Worm (Caenorhabditis elegans) whole organism, L1 larva: ENCODE measurements around the gene srbc-78.

Experiments used
- C34B4.2 ChIP-seq: sonication (generic microtip); optimal IDR thresholded peaks from 2 replicates; lab custom pipeline; 2017; ENCODE audit warnings: mild to moderate bottlenecking, missing genetic modification characterization, missing compliant biosample characterization
- F16B12.6 ChIP-seq: fragments of 150-350 bp; optimal IDR thresholded peaks from 2 replicates; lab custom pipeline; 2014; ENCODE audit warnings: missing biosample characterization, missing genetic modification characterization
- alr-1 ChIP-seq: fragments of 200-800 bp; sonication (Bioruptor generic); optimal IDR thresholded peaks from 2 replicates; lab custom pipeline; 2018; ENCODE audit warnings: borderline replicate concordance, mild to moderate bottlenecking, missing genetic modification characterization, missing compliant biosample characterization
- blmp-1 ChIP-seq: fragments of 150-350 bp; optimal IDR thresholded peaks from 2 replicates; lab custom pipeline; 2014; ENCODE audit warnings: missing biosample characterization, missing genetic modification characterization
- ceh-82 ChIP-seq, 3 experiments: fragments of 150-350 bp in 1 of 3; sonication (generic microtip) in 2 of 3; optimal IDR thresholded peaks; 2 replicates each; lab custom pipeline; 2014 to 2017; ENCODE audit warnings: missing biosample characterization in 3 of 3, missing genetic modification characterization in 3 of 3
- ceh-88 ChIP-seq: fragments of 200-800 bp; sonication (Bioruptor generic); IDR thresholded peaks from 2 replicates; pipeline ENCODE4 v1.3.6; 2022; ENCODE audit warnings: missing genetic modification characterization, missing compliant biosample characterization
- ces-1 ChIP-seq: fragments of 150-350 bp; optimal IDR thresholded peaks from 2 replicates; lab custom pipeline; 2014; ENCODE audit warnings: missing biosample characterization, missing genetic modification reagents, missing genetic modification characterization
- efl-1 ChIP-seq, 4 experiments: fragments of 150-350 bp; optimal IDR thresholded peaks in 3 of 4; peaks in 1 of 4; 1 replicate in 1 of 4; 2 replicates in 3 of 4; lab custom pipeline; 2014; ENCODE audit warnings: missing biosample characterization in 2 of 4, missing genetic modification characterization in 2 of 4, missing genetic modification reagents in 2 of 4
- elt-2 ChIP-seq: sonication (generic microtip); optimal IDR thresholded peaks from 2 replicates; lab custom pipeline; 2016; ENCODE audit warnings: missing genetic modification characterization, mild to moderate bottlenecking, inconsistent platforms, missing compliant biosample characterization, missing genetic modification reagents
- elt-3 ChIP-seq, 6 experiments: fragments of 150-350 bp in 1 of 6; sonication (generic microtip); optimal IDR thresholded peaks; 2 replicates each; lab custom pipeline; 2017 to 2018; ENCODE audit warnings: missing biosample characterization in 6 of 6, missing genetic modification characterization in 6 of 6, inconsistent platforms in 1 of 6
- ets-5 ChIP-seq: fragments of 200-800 bp; sonication (Bioruptor generic); IDR thresholded peaks from 2 replicates; pipeline ENCODE4 v1.3.6; 2022; ENCODE audit warnings: missing genetic modification characterization, missing compliant biosample characterization
- fkh-10 ChIP-seq: sonication (generic microtip); optimal IDR thresholded peaks from 2 replicates; lab custom pipeline; 2017; ENCODE audit warnings: missing biosample characterization, missing genetic modification reagents, missing genetic modification characterization
- fkh-4 ChIP-seq: sonication (generic microtip); optimal IDR thresholded peaks from 2 replicates; lab custom pipeline; 2016; ENCODE audit warnings: missing compliant biosample characterization, missing genetic modification characterization, borderline replicate concordance
- fkh-8 ChIP-seq: sonication (generic microtip); optimal IDR thresholded peaks from 2 replicates; lab custom pipeline; 2016; ENCODE audit warnings: mild to moderate bottlenecking, missing genetic modification characterization, missing compliant biosample characterization
- fos-1 ChIP-seq: fragments of 150-350 bp; optimal IDR thresholded peaks from 2 replicates; lab custom pipeline; 2014; ENCODE audit warnings: missing biosample characterization, missing genetic modification characterization
- irx-1 ChIP-seq: sonication (generic microtip); optimal IDR thresholded peaks from 2 replicates; lab custom pipeline; 2016; ENCODE audit warnings: missing genetic modification characterization, missing compliant biosample characterization
- isw-1 ChIP-seq: fragments of 200-800 bp; sonication (Bioruptor generic); IDR thresholded peaks from 2 replicates; pipeline ENCODE4 v1.3.6; 2022; ENCODE audit warnings: missing genetic modification characterization, missing compliant biosample characterization
- jun-1 ChIP-seq: fragments of 150-350 bp; optimal IDR thresholded peaks from 2 replicates; lab custom pipeline; 2014; ENCODE audit warnings: missing biosample characterization, missing genetic modification reagents, missing genetic modification characterization
- lin-13 ChIP-seq: fragments of 150-350 bp; optimal IDR thresholded peaks from 2 replicates; lab custom pipeline; 2014; ENCODE audit warnings: missing biosample characterization, missing genetic modification reagents, missing genetic modification characterization
- lin-14 ChIP-seq: fragments of 200-800 bp; sonication (Bioruptor generic); optimal IDR thresholded peaks from 2 replicates; lab custom pipeline; 2018; ENCODE audit warnings: mild to moderate bottlenecking, missing genetic modification characterization, moderate library complexity, missing compliant biosample characterization
- lin-15B ChIP-seq: fragments of 150-350 bp; sonication (generic microtip); optimal IDR thresholded peaks from 3 replicates; lab custom pipeline; 2014; ENCODE audit warnings: missing biosample characterization, missing genetic modification characterization
- lin-35 ChIP-seq, 2 experiments: fragments of 150-350 bp; optimal IDR thresholded peaks; 2 replicates each; lab custom pipeline; 2014; ENCODE audit warnings: missing biosample characterization in 2 of 2, missing genetic modification characterization in 2 of 2, missing genetic modification reagents in 2 of 2
- lin-39 ChIP-seq: fragments of 150-350 bp; optimal IDR thresholded peaks from 2 replicates; lab custom pipeline; 2014; ENCODE audit warnings: missing biosample characterization, missing genetic modification reagents, missing genetic modification characterization
- mdl-1 ChIP-seq, 2 experiments: fragments of 150-350 bp; optimal IDR thresholded peaks; 2 replicates each; lab custom pipeline; 2014 to 2017; ENCODE audit warnings: missing biosample characterization in 2 of 2, missing genetic modification characterization in 2 of 2, inconsistent platforms in 1 of 2
- nhr-237 ChIP-seq: fragments of 150-350 bp; optimal IDR thresholded peaks from 2 replicates; lab custom pipeline; 2014; ENCODE audit warnings: missing biosample characterization, missing genetic modification characterization
- nhr-71 ChIP-seq: sonication (generic microtip); optimal IDR thresholded peaks from 2 replicates; lab custom pipeline; 2016; ENCODE audit warnings: mild to moderate bottlenecking, missing genetic modification characterization, moderate library complexity, missing compliant biosample characterization
- nhr-85 ChIP-seq: sonication (generic microtip); peaks from one replicate; lab custom pipeline; 2016; ENCODE audit warnings: missing genetic modification characterization, inconsistent platforms, missing compliant biosample characterization
- pag-3 ChIP-seq: sonication (generic microtip); optimal IDR thresholded peaks from 2 replicates; lab custom pipeline; 2017; ENCODE audit warnings: missing genetic modification characterization, mild to moderate bottlenecking, missing compliant biosample characterization, antibody characterized with exemption, borderline replicate concordance; ENCODE audit not compliant: insufficient read depth
- pax-3 ChIP-seq: fragments of 200-800 bp; sonication (Bioruptor generic); optimal IDR thresholded peaks from 2 replicates; lab custom pipeline; 2018; ENCODE audit warnings: mild to moderate bottlenecking, missing genetic modification characterization, moderate library complexity, missing compliant biosample characterization
- snpc-4 ChIP-seq: fragments of 150-350 bp; optimal IDR thresholded peaks from 2 replicates; lab custom pipeline; 2014; ENCODE audit warnings: missing biosample characterization, missing genetic modification characterization
- snu-23 ChIP-seq: sonication (generic microtip); optimal IDR thresholded peaks from 2 replicates; lab custom pipeline; 2016; ENCODE audit warnings: missing genetic modification characterization, missing compliant biosample characterization
- sox-4 ChIP-seq: sonication (generic microtip); optimal IDR thresholded peaks from 2 replicates; lab custom pipeline; 2016; ENCODE audit warnings: missing genetic modification characterization, missing compliant biosample characterization
- sup-37 ChIP-seq: fragments of 200-800 bp; sonication (Bioruptor generic); optimal IDR thresholded peaks from 2 replicates; lab custom pipeline; 2018; ENCODE audit warnings: mild to moderate bottlenecking, missing genetic modification characterization, missing compliant biosample characterization
- tbx-2 ChIP-seq: sonication (generic microtip); optimal IDR thresholded peaks from 2 replicates; lab custom pipeline; 2016; ENCODE audit warnings: missing genetic modification characterization, missing compliant biosample characterization
- tlp-1 ChIP-seq: fragments of 150-350 bp; optimal IDR thresholded peaks from 2 replicates; lab custom pipeline; 2014; ENCODE audit warnings: missing biosample characterization, missing genetic modification characterization
- unc-130 ChIP-seq: fragments of 150-350 bp; optimal IDR thresholded peaks from 2 replicates; lab custom pipeline; 2017; ENCODE audit warnings: missing biosample characterization, missing genetic modification characterization, inconsistent platforms
- unc-30 ChIP-seq: sonication (generic microtip); optimal IDR thresholded peaks from 2 replicates; lab custom pipeline; 2017; ENCODE audit warnings: missing biosample characterization, missing genetic modification characterization
- unc-62 ChIP-seq: fragments of 150-350 bp; optimal IDR thresholded peaks from 2 replicates; lab custom pipeline; 2014; ENCODE audit warnings: missing biosample characterization, missing genetic modification reagents, missing genetic modification characterization
- unc-86 ChIP-seq: sonication (generic microtip); optimal IDR thresholded peaks from 2 replicates; lab custom pipeline; 2016; ENCODE audit warnings: missing genetic modification characterization, missing compliant biosample characterization
- xbp-1 ChIP-seq: sonication (generic microtip); optimal IDR thresholded peaks from 2 replicates; lab custom pipeline; 2016; ENCODE audit warnings: missing genetic modification characterization, missing compliant biosample characterization
- zip-4 ChIP-seq: fragments of 200-800 bp; sonication (Bioruptor generic); optimal IDR thresholded peaks from 2 replicates; lab custom pipeline; 2018; ENCODE audit warnings: mild to moderate bottlenecking, missing genetic modification characterization, moderate library complexity, missing compliant biosample characterization
- ztf-11 ChIP-seq, 2 experiments: sonication (generic microtip); optimal IDR thresholded peaks; 2 replicates each; lab custom pipeline; 2016 to 2017; ENCODE audit warnings: missing genetic modification characterization in 2 of 2, missing biosample characterization in 1 of 2, missing compliant biosample characterization in 1 of 2

The srbc-78 gene

ce11 chrV:20506542-20506941, 17.5 kb upstream of the srbc-78 start:
- TF ChIP-seq unc-62 (GFP tag; lab: Kevin White, UChicago): no peak
- no peak for TF ChIP-seq lin-15B (tag; lab: Kevin White, UChicago)
- TF ChIP-seq nhr-85 (tag; lab: Kevin White, UChicago): peak; percentile 16

ce11 chrV:20504997-20505396, 16.0 kb upstream of the srbc-78 start, which contains the start of gene Y38H6C.4:
Gene Y38H6C.4 (minus strand): TSS chrV:20505097.
- TF ChIP-seq C34B4.2: no peak
- no peak for TF ChIP-seq jun-1 (tag; lab: Kevin White, UChicago)
- no peak for TF ChIP-seq F16B12.6 (tag; lab: Kevin White, UChicago)
- no peak for TF ChIP-seq efl-1 (optimal IDR thresholded peaks at IDR 0.05; lab: Kevin White, UChicago)
- TF ChIP-seq efl-1 (GFP tag; optimal IDR thresholded peaks at IDR 0.05 in 1 of 2; lab: Kevin White, UChicago): no peak
- no peak for TF ChIP-seq ceh-82 (tag; optimal IDR thresholded peaks at IDR 0.05; lab: Kevin White, UChicago)

DNA sequence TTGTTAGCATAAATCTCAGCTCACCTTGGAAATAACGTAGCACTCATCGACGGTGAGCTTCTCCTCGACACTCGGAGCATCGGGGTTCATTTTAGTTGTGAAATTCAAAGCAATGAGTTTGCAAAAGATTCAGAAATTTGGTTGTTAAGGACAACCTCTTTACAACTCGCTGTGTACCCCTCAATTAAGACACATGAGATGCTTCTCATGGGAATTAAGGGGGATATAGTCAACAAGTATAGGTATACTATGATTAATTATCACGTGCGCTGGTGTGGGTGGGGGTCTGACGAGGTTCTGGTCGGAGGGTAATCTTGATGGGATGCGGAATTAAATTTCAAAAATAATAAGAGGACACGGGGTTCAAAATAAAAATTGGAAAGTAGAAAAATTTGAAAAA, 11.4 kb upstream of the srbc-78 start, which contains the start of gene dct-14:
TSS of gene dct-14 (minus strand) at position 101 of the 400 bp plus-strand sequence.
- no peak for TF ChIP-seq efl-1 (optimal IDR thresholded peaks at IDR 0.05; lab: Kevin White, UChicago)
- TF ChIP-seq efl-1 (GFP tag; optimal IDR thresholded peaks at IDR 0.05 in 1 of 2; lab: Kevin White, UChicago): peak in 1 of 2 experiments; percentile 1
- no peak for TF ChIP-seq pax-3
- no peak for TF ChIP-seq unc-130 (tag; lab: Kevin White, UChicago)
- TF ChIP-seq sox-4 (tag; lab: Kevin White, UChicago): no peak
- TF ChIP-seq fkh-8 (tag; lab: Kevin White, UChicago): peak; percentile 14
- no peak for TF ChIP-seq lin-39 (tag; lab: Kevin White, UChicago)

DNA sequence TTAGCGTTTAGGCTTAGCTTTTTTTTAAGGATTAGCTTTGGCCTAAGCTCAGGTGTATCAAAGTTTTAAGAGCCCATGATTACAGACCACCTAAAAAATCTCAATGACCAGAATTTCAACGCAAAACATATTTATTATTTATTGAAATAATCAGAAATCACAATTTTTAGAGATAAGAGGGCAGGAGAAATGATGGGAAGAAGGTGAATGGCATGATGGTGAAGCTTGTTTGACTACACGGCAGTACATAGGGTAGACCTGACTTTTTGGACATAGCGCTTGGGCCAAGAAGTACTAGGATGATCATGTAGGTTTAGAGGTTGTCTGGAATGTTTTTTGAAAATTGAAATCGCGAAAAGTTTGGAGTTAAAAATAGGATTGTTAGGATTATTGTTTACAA, 10.6 kb upstream of the srbc-78 start:
- TF ChIP-seq snpc-4 (no peak), ets-5 (GFP tag; lab: Robert Waterston, UW) (no peak), ces-1 (GFP tag; lab: Kevin White, UChicago) (no peak), ceh-82 (tag; optimal IDR thresholded peaks at IDR 0.05; lab: Kevin White, UChicago) (no peak), xbp-1 (tag; lab: Kevin White, UChicago) (no peak), sup-37 (GFP tag; lab: Kevin White, UChicago) (no peak), elt-3 (tag; optimal IDR thresholded peaks at IDR 0.05; lab: Kevin White, UChicago) (no peak), alr-1 (tag; lab: Kevin White, UChicago) (no peak), isw-1 (GFP tag; lab: Robert Waterston, UW) (no peak), blmp-1 (no peak), fkh-10 (GFP tag; lab: Kevin White, UChicago) (no peak), lin-13 (GFP tag; lab: Kevin White, UChicago) (no peak), pag-3 (tag; lab: Kevin White, UChicago) (no peak), tlp-1 (tag; lab: Kevin White, UChicago) (no peak), fkh-4 (tag; lab: Kevin White, UChicago) (no peak), mdl-1 (tag; optimal IDR thresholded peaks at IDR 0.05; lab: Kevin White, UChicago) (no peak), F16B12.6 (tag; lab: Kevin White, UChicago) (no peak)

- no peak for TF ChIP-seq unc-86 (tag; lab: Kevin White, UChicago)
- no peak for TF ChIP-seq snu-23
- no peak for TF ChIP-seq blmp-1
- no peak for TF ChIP-seq ceh-88 (GFP tag; lab: Robert Waterston, UW)
- TF ChIP-seq F16B12.6 (tag; lab: Kevin White, UChicago): no peak
- TF ChIP-seq irx-1 (tag; lab: Kevin White, UChicago): no peak
- no peak for TF ChIP-seq ces-1 (GFP tag; lab: Kevin White, UChicago)
- no peak for TF ChIP-seq tbx-2
- peak; percentile 15 for TF ChIP-seq lin-14 (GFP tag; lab: Kevin White, UChicago)
- TF ChIP-seq jun-1 (tag; lab: Kevin White, UChicago): no peak
- TF ChIP-seq lin-35 (GFP tag; optimal IDR thresholded peaks at IDR 0.05; lab: Kevin White, UChicago): peak in 1 of 2 experiments; percentile 15
- no peak for TF ChIP-seq unc-62 (GFP tag; lab: Kevin White, UChicago)
- TF ChIP-seq zip-4: no peak
- no peak for TF ChIP-seq ztf-11 (tag; optimal IDR thresholded peaks at IDR 0.05; lab: Kevin White, UChicago)
- TF ChIP-seq efl-1 (optimal IDR thresholded peaks at IDR 0.05; lab: Kevin White, UChicago): no peak
- TF ChIP-seq efl-1 (GFP tag; optimal IDR thresholded peaks at IDR 0.05 in 1 of 2; lab: Kevin White, UChicago): no peak
- peak; percentile 72 for TF ChIP-seq elt-2 (tag; lab: Kevin White, UChicago)
- TF ChIP-seq nhr-71: peak; percentile 18
- TF ChIP-seq nhr-237 (tag; lab: Kevin White, UChicago): no peak
- no peak for TF ChIP-seq pax-3
- no peak for TF ChIP-seq lin-39 (tag; lab: Kevin White, UChicago)
- no peak for TF ChIP-seq fkh-10 (GFP tag; lab: Kevin White, UChicago)
- TF ChIP-seq unc-30 (tag; lab: Kevin White, UChicago): no peak
- no peak for TF ChIP-seq fos-1 (tag; lab: Kevin White, UChicago)
Measured at ce11 chrV:20498980-20499379, 10.0 kb upstream of the srbc-78 start, which contains the start of gene dct-16. Gene dct-16 (minus strand): TSS chrV:20499057.
